Fruit fly (Drosophila melanogaster) whole organism, embryonic: ENCODE results near the gene CG1024.
A peak's percentile ranks its signal among the peaks of the same experiment; 100 is the strongest.

Experiments used
- Antp ChIP-seq: fragments of 200-800 bp; sonication (Bioruptor generic); optimal IDR thresholded peaks from 3 replicates; lab custom pipeline; 2016; ENCODE audit warnings: missing biosample characterization, missing genetic modification characterization
- CG10267 ChIP-seq: fragments of 200-800 bp; sonication (Bioruptor generic); optimal IDR thresholded peaks from 2 replicates; lab custom pipeline; 2018; ENCODE audit warnings: missing biosample characterization, mild to moderate bottlenecking, missing genetic modification characterization, moderate library complexity
- CG11093 ChIP-seq: fragments of 200-800 bp; sonication (Bioruptor generic); IDR thresholded peaks from 3 replicates; pipeline ENCODE4 v1.3.6; 2022; ENCODE audit warnings: missing biosample characterization, missing genetic modification characterization
- CG12104 ChIP-seq: fragments of 200-800 bp; sonication (Bioruptor generic); optimal IDR thresholded peaks from 3 replicates; lab custom pipeline; 2016; ENCODE audit warnings: missing biosample characterization, missing genetic modification characterization
- CG1233 ChIP-seq: fragments of 200-800 bp; sonication (Bioruptor generic); optimal IDR thresholded peaks from 4 replicates; lab custom pipeline; 2018; ENCODE audit warnings: missing biosample characterization, mild to moderate bottlenecking, missing genetic modification characterization
- CG12391 ChIP-seq: fragments of 200-800 bp; sonication (Bioruptor generic); optimal IDR thresholded peaks from 3 replicates; lab custom pipeline; 2018; ENCODE audit warnings: missing biosample characterization, mild to moderate bottlenecking, missing genetic modification characterization, moderate library complexity
- CG12942 ChIP-seq: fragments of 200-800 bp; sonication (Bioruptor generic); optimal IDR thresholded peaks from 3 replicates; lab custom pipeline; 2016; ENCODE audit warnings: missing biosample characterization, missing genetic modification characterization
- CG13123 ChIP-seq: fragments of 200-800 bp; sonication (Bioruptor generic); optimal IDR thresholded peaks from 2 replicates; lab custom pipeline; 2016; ENCODE audit warnings: missing biosample characterization, missing genetic modification characterization
- CG14860 ChIP-seq: fragments of 200-800 bp; sonication (Bioruptor generic); IDR thresholded peaks from 3 replicates; pipeline ENCODE4 v1.3.6; 2022; ENCODE audit warnings: missing biosample characterization, missing genetic modification characterization; ENCODE audit not compliant: partially characterized antibody
- CG15696 ChIP-seq: fragments of 200-800 bp; sonication (Bioruptor generic); optimal IDR thresholded peaks from 2 replicates; lab custom pipeline; 2019; ENCODE audit warnings: missing biosample characterization, mild to moderate bottlenecking, missing genetic modification characterization, moderate library complexity
- CG1602 ChIP-seq: fragments of 200-800 bp; sonication (Bioruptor generic); optimal IDR thresholded peaks from 3 replicates; lab custom pipeline; 2016; ENCODE audit warnings: missing biosample characterization, missing genetic modification characterization
- CG1603 ChIP-seq: fragments of 200-800 bp; sonication (Bioruptor generic); optimal IDR thresholded peaks from 2 replicates; lab custom pipeline; 2019; ENCODE audit warnings: missing biosample characterization, mild to moderate bottlenecking, missing genetic modification characterization, moderate library complexity
- CG16779 ChIP-seq: fragments of 200-800 bp; sonication (Bioruptor generic); IDR thresholded peaks from 2 replicates; pipeline ENCODE4 v1.3.6; 2022; ENCODE audit warnings: missing biosample characterization, missing genetic modification characterization
- CG17829 ChIP-seq: fragments of 200-800 bp; optimal IDR thresholded peaks from 2 replicates; lab custom pipeline; 2019; ENCODE audit warnings: missing biosample characterization, mild to moderate bottlenecking, missing genetic modification characterization, moderate library complexity
- CG2120 ChIP-seq: fragments of 200-800 bp; sonication (Bioruptor generic); optimal IDR thresholded peaks from 3 replicates; lab custom pipeline; 2016; ENCODE audit warnings: missing biosample characterization, missing genetic modification characterization
- CG3163 ChIP-seq: fragments of 200-800 bp; sonication (Bioruptor generic); optimal IDR thresholded peaks from 3 replicates; lab custom pipeline; 2016; ENCODE audit warnings: missing biosample characterization, missing genetic modification characterization
- CG3281 ChIP-seq: fragments of 200-800 bp; sonication (Bioruptor generic); optimal IDR thresholded peaks from 3 replicates; lab custom pipeline; 2017; ENCODE audit warnings: missing biosample characterization, mild to moderate bottlenecking, missing genetic modification characterization
- CG33213 ChIP-seq: fragments of 200-800 bp; sonication (Bioruptor generic); optimal IDR thresholded peaks from 3 replicates; lab custom pipeline; 2016; ENCODE audit warnings: missing biosample characterization, missing genetic modification characterization
- CG34422 ChIP-seq: fragments of 200-800 bp; sonication (Bioruptor generic); IDR thresholded peaks from 3 replicates; pipeline ENCODE4 v1.3.6; 2022; ENCODE audit warnings: missing biosample characterization, missing genetic modification characterization
- CG42726 ChIP-seq: fragments of 200-800 bp; sonication (Bioruptor generic); IDR thresholded peaks from 2 replicates; pipeline ENCODE4 v1.3.6; 2022; ENCODE audit warnings: missing biosample characterization, missing genetic modification characterization; ENCODE audit not compliant: partially characterized antibody
- CG5245 ChIP-seq: fragments of 200-800 bp; sonication (Bioruptor generic); optimal IDR thresholded peaks from 3 replicates; lab custom pipeline; 2016; ENCODE audit warnings: missing biosample characterization, missing genetic modification characterization
- CG7357 ChIP-seq: fragments of 200-800 bp; sonication (Bioruptor generic); IDR thresholded peaks from 3 replicates; pipeline ENCODE4 v1.3.6; 2022; ENCODE audit warnings: missing biosample characterization, missing genetic modification characterization
- CG7745 ChIP-seq: fragments of 200-800 bp; sonication (Bioruptor generic); optimal IDR thresholded peaks from 2 replicates; lab custom pipeline; 2018; ENCODE audit warnings: missing biosample characterization, mild to moderate bottlenecking, missing genetic modification characterization, moderate library complexity
- CG9437 ChIP-seq: fragments of 200-800 bp; sonication (Bioruptor generic); optimal IDR thresholded peaks from 2 replicates; lab custom pipeline; 2018; ENCODE audit warnings: missing biosample characterization, mild to moderate bottlenecking, missing genetic modification characterization
- Chrac-16 ChIP-seq: fragments of 200-800 bp; sonication (Bioruptor generic); optimal IDR thresholded peaks from 3 replicates; lab custom pipeline; 2016; ENCODE audit warnings: missing biosample characterization, missing genetic modification characterization
- Dfd ChIP-seq, 2 experiments: fragments of >200 bp; optimal IDR thresholded peaks; 2 replicates each; lab custom pipeline; 2017; ENCODE audit warnings: missing biosample characterization in 2 of 2, missing genetic modification characterization in 2 of 2
- Doc3 ChIP-seq: fragments of 200-800 bp; sonication (Bioruptor generic); IDR thresholded peaks from 3 replicates; pipeline ENCODE4 v1.3.6; 2022; ENCODE audit warnings: missing biosample characterization, missing genetic modification characterization; ENCODE audit not compliant: partially characterized antibody
- GATAe ChIP-seq: fragments of 200-800 bp; sonication (Bioruptor generic); conservative IDR thresholded peaks from 2 replicates; pipeline ENCODE4 v1.3.6; 2022; ENCODE audit warnings: missing biosample characterization, missing genetic modification characterization
- HLH54F ChIP-seq: fragments of 200-800 bp; sonication (Bioruptor generic); optimal IDR thresholded peaks from 3 replicates; lab custom pipeline; 2016; ENCODE audit warnings: missing biosample characterization, missing genetic modification characterization
- HmgD ChIP-seq: fragments of 200-800 bp; sonication (Bioruptor generic); optimal IDR thresholded peaks from 3 replicates; lab custom pipeline; 2016; ENCODE audit warnings: missing biosample characterization, missing genetic modification characterization
- Hr3 ChIP-seq: fragments of 200-800 bp; sonication (Bioruptor generic); optimal IDR thresholded peaks from 3 replicates; lab custom pipeline; 2016; ENCODE audit warnings: missing biosample characterization, missing genetic modification characterization
- Lpt ChIP-seq: fragments of >200 bp; optimal IDR thresholded peaks from 2 replicates; lab custom pipeline; 2018; ENCODE audit warnings: missing biosample characterization, missing genetic modification characterization
- Myb ChIP-seq: fragments of 200-800 bp; sonication (Bioruptor generic); optimal IDR thresholded peaks from 2 replicates; lab custom pipeline; 2016; ENCODE audit warnings: missing biosample characterization, missing genetic modification characterization
- Oli ChIP-seq: fragments of 200-800 bp; sonication (Bioruptor generic); optimal IDR thresholded peaks from 2 replicates; lab custom pipeline; 2018; ENCODE audit warnings: missing biosample characterization, mild to moderate bottlenecking, missing genetic modification characterization, moderate library complexity
- Trl ChIP-seq, 3 experiments: fragments of >200 bp in 2 of 3; fragments of 200-800 bp in 1 of 3; sonication (Bioruptor generic) in 1 of 3; optimal IDR thresholded peaks; 2 replicates in 1 of 3; 3 replicates in 2 of 3; lab custom pipeline; 2016 to 2017; ENCODE audit warnings: missing biosample characterization in 1 of 3, missing genetic modification characterization in 1 of 3
- ara ChIP-seq: fragments of 200-800 bp; sonication (Bioruptor generic); IDR thresholded peaks from 2 replicates; pipeline ENCODE4 v1.3.6; 2022; ENCODE audit warnings: missing biosample characterization, missing genetic modification characterization
- bbx ChIP-seq: fragments of 200-800 bp; sonication (Bioruptor generic); IDR thresholded peaks from 2 replicates; pipeline ENCODE4 v1.3.6; 2022; ENCODE audit warnings: missing biosample characterization, missing genetic modification characterization; ENCODE audit not compliant: partially characterized antibody
- bowl ChIP-seq: fragments of 200-800 bp; sonication (Bioruptor generic); IDR thresholded peaks from 2 replicates; pipeline ENCODE4 v1.3.6; 2022; ENCODE audit warnings: missing biosample characterization, missing genetic modification characterization
- crc ChIP-seq: fragments of 200-800 bp; sonication (Bioruptor generic); optimal IDR thresholded peaks from 2 replicates; lab custom pipeline; 2016; ENCODE audit warnings: missing biosample characterization, missing genetic modification characterization
- eve ChIP-seq, 2 experiments: fragments of >200 bp; optimal IDR thresholded peaks; 2 replicates each; lab custom pipeline; 2017; ENCODE audit warnings: missing biosample characterization in 2 of 2, missing genetic modification characterization in 2 of 2
- gro ChIP-seq: fragments of 200-800 bp; sonication (Bioruptor generic); optimal IDR thresholded peaks from 2 replicates; lab custom pipeline; 2016; ENCODE audit warnings: missing biosample characterization, missing genetic modification characterization
- jing ChIP-seq: fragments of 200-800 bp; sonication (Bioruptor generic); optimal IDR thresholded peaks from 2 replicates; lab custom pipeline; 2018; ENCODE audit warnings: missing biosample characterization, mild to moderate bottlenecking, missing genetic modification characterization
- klu ChIP-seq: fragments of 200-800 bp; sonication (Bioruptor generic); IDR thresholded peaks from 2 replicates; pipeline ENCODE4 v1.3.6; 2022; ENCODE audit warnings: missing biosample characterization, missing genetic modification characterization
- lilli ChIP-seq: fragments of 200-800 bp; sonication (Bioruptor generic); optimal IDR thresholded peaks from 3 replicates; lab custom pipeline; 2016; ENCODE audit warnings: missing biosample characterization, missing genetic modification characterization
- nerfin-1 ChIP-seq: fragments of 200-800 bp; sonication (Bioruptor generic); optimal IDR thresholded peaks from 3 replicates; lab custom pipeline; 2019; ENCODE audit warnings: missing biosample characterization, mild to moderate bottlenecking, missing genetic modification characterization, moderate library complexity
- nom ChIP-seq: fragments of 200-800 bp; sonication (Bioruptor generic); optimal IDR thresholded peaks from 2 replicates; lab custom pipeline; 2017; ENCODE audit warnings: missing biosample characterization, missing genetic modification characterization, mild to moderate bottlenecking, moderate library complexity, missing genetic modification reagents
- phol ChIP-seq: fragments of 200-800 bp; sonication (Bioruptor generic); optimal IDR thresholded peaks from 3 replicates; lab custom pipeline; 2018; ENCODE audit warnings: missing biosample characterization, mild to moderate bottlenecking, missing genetic modification characterization, moderate library complexity
- pzg ChIP-seq: fragments of 200-800 bp; sonication (Bioruptor generic); optimal IDR thresholded peaks from 3 replicates; lab custom pipeline; 2018; ENCODE audit warnings: missing biosample characterization, mild to moderate bottlenecking, missing genetic modification characterization, moderate library complexity
- stwl ChIP-seq: fragments of 200-800 bp; sonication (Bioruptor generic); optimal IDR thresholded peaks from 3 replicates; lab custom pipeline; 2018; ENCODE audit warnings: missing biosample characterization, mild to moderate bottlenecking, missing genetic modification characterization, moderate library complexity
- yki ChIP-seq: fragments of >200 bp; optimal IDR thresholded peaks from 3 replicates; lab custom pipeline; 2018

The CG1024 gene

dm6 chr3R:6423984-6424602 lies 44.0 kb upstream of the CG1024 start (continued):
- TF ChIP-seq stwl (tag; lab: Kevin White, UChicago) (peak; percentile 37), nom (GFP tag; lab: Kevin White, UChicago) (peak; percentile 86), CG17829 (tag; lab: Kevin White, UChicago) (peak; percentile 93), Lpt (GFP tag; lab: Kevin White, UChicago) (no peak), ara (GFP tag; lab: Robert Waterston, UW) (peak; percentile 90), Doc3 (GFP tag; lab: Robert Waterston, UW) (no peak), bowl (no peak; the same call in 1 of the 2 replicates), CG1603 (tag; lab: Kevin White, UChicago) (peak; percentile 96), Hr3 (GFP tag; lab: Kevin White, UChicago) (peak; percentile 84), CG14860 (GFP tag; lab: Robert Waterston, UW) (no peak), Dfd (GFP tag; optimal IDR thresholded peaks at IDR 0.05; lab: Kevin White, UChicago) (no peak), CG15696 (tag; lab: Kevin White, UChicago) (peak; percentile 81), CG16779 (peak; percentile 48; the same call in 1 of the 2 replicates), pzg (GFP tag; lab: Kevin White, UChicago) (peak; percentile 16), CG10267 (tag; lab: Kevin White, UChicago) (peak; percentile 87), CG1602 (GFP tag; lab: Kevin White, UChicago) (peak; percentile 88), CG12391 (tag; lab: Kevin White, UChicago) (peak; percentile 93), HmgD (peak; percentile 95), CG3163 (GFP tag; lab: Kevin White, UChicago) (peak; percentile 86), CG1233 (GFP tag; lab: Kevin White, UChicago) (peak; percentile 90), Myb (GFP tag; lab: Kevin White, UChicago) (peak; percentile 82), Oli (peak; percentile 90), CG11093 (peak; percentile 82), GATAe (GFP tag; lab: Robert Waterston, UW) (peak; percentile 34; the same call in 1 of the 2 replicates), CG9437 (GFP tag; lab: Kevin White, UChicago) (peak; percentile 76), lilli (GFP tag; lab: Kevin White, UChicago) (peak; percentile 97), jing (GFP tag; lab: Kevin White, UChicago) (peak; percentile 83), Antp (GFP tag; lab: Kevin White, UChicago) (peak; percentile 96), klu (peak; percentile 77), Trl (optimal IDR thresholded peaks at IDR 0.05; lab: Kevin White, UChicago) (peak; percentile 61 to 76), Trl (GFP tag; optimal IDR thresholded peaks at IDR 0.05; lab: Kevin White, UChicago) (peak; percentile 95), nerfin-1 (tag; lab: Kevin White, UChicago) (peak; percentile 80), eve (GFP tag; optimal IDR thresholded peaks at IDR 0.05; lab: Kevin White, UChicago) (peak in 1 of 2 experiments; percentile 93), crc (GFP tag; lab: Kevin White, UChicago) (peak; percentile 90), CG5245 (peak; percentile 87), phol (tag; lab: Kevin White, UChicago) (peak; percentile 87), CG13123 (GFP tag; lab: Kevin White, UChicago) (peak; percentile 60), gro (peak; percentile 96), yki (lab: Kevin White, UChicago) (no peak), CG2120 (GFP tag; lab: Kevin White, UChicago) (peak; percentile 96), CG12942 (peak; percentile 89), CG7745 (tag; lab: Kevin White, UChicago) (peak; percentile 69), CG3281 (peak; percentile 90), CG42726 (GFP tag; lab: Robert Waterston, UW) (no peak), CG33213 (GFP tag; lab: Kevin White, UChicago) (peak; percentile 89), bbx (GFP tag; lab: Robert Waterston, UW) (no peak), CG12104 (GFP tag; lab: Kevin White, UChicago) (peak; percentile 70), Chrac-16 (GFP tag; lab: Kevin White, UChicago) (peak; percentile 93), CG7357 (GFP tag; lab: Robert Waterston, UW) (peak; percentile 82), CG34422 (GFP tag; lab: Robert Waterston, UW) (peak; percentile 86), HLH54F (GFP tag; lab: Kevin White, UChicago) (peak; percentile 91)
